Fruit fly (Drosophila melanogaster): ENCODE results near the gene ranshi.

- TF ChIP-seq CG8478 (optimal IDR thresholded peaks at IDR 0.05) (no peak), usp (GFP tag; optimal IDR thresholded peaks at IDR 0.05) (no peak), EcR (GFP tag; optimal IDR thresholded peaks at IDR 0.05) (no peak), psq (optimal IDR thresholded peaks at IDR 0.05) (no peak), pan (optimal IDR thresholded peaks at IDR 0.05) (no peak), Dll (optimal IDR thresholded peaks at IDR 0.05) (no peak)
Measured at dm6 chr3R:8700660-8701059, 28.8 kb downstream of the ranshi start.

Data from whole organism.